Worm (Caenorhabditis elegans) whole organism, L1 larva: Measurements from ENCODE around the gene col-152.

Experiments
- C16A3.4 ChIP-seq: fragments of 150-350 bp; optimal IDR thresholded peaks from 2 replicates; lab custom pipeline; 2014; ENCODE audit warnings: missing biosample characterization, missing genetic modification characterization
- C34B4.2 ChIP-seq: sonication (generic microtip); optimal IDR thresholded peaks from 2 replicates; lab custom pipeline; 2017; ENCODE audit warnings: mild to moderate bottlenecking, missing genetic modification characterization, missing compliant biosample characterization
- F16B12.6 ChIP-seq: fragments of 150-350 bp; optimal IDR thresholded peaks from 2 replicates; lab custom pipeline; 2014; ENCODE audit warnings: missing biosample characterization, missing genetic modification characterization
- alr-1 ChIP-seq: fragments of 200-800 bp; sonication (Bioruptor generic); optimal IDR thresholded peaks from 2 replicates; lab custom pipeline; 2018; ENCODE audit warnings: borderline replicate concordance, mild to moderate bottlenecking, missing genetic modification characterization, missing compliant biosample characterization
- ama-1 ChIP-seq: fragments of 150-350 bp; optimal IDR thresholded peaks from 2 replicates; lab custom pipeline; 2014
- blmp-1 ChIP-seq: fragments of 150-350 bp; optimal IDR thresholded peaks from 2 replicates; lab custom pipeline; 2014; ENCODE audit warnings: missing biosample characterization, missing genetic modification characterization
- ceh-8 ChIP-seq: fragments of 200-800 bp; sonication (Bioruptor generic); optimal IDR thresholded peaks from 2 replicates; lab custom pipeline; 2018; ENCODE audit warnings: mild to moderate bottlenecking, missing genetic modification characterization, moderate library complexity, missing compliant biosample characterization
- ceh-82 ChIP-seq, 3 experiments: fragments of 150-350 bp in 1 of 3; sonication (generic microtip) in 2 of 3; optimal IDR thresholded peaks; 2 replicates each; lab custom pipeline; 2014 to 2017; ENCODE audit warnings: missing biosample characterization in 3 of 3, missing genetic modification characterization in 3 of 3
- ceh-90 ChIP-seq: sonication (generic microtip); optimal IDR thresholded peaks from 2 replicates; lab custom pipeline; 2016; ENCODE audit warnings: missing genetic modification characterization, missing compliant biosample characterization
- dsc-1 ChIP-seq: sonication (generic microtip); optimal IDR thresholded peaks from 2 replicates; lab custom pipeline; 2016; ENCODE audit warnings: mild to moderate bottlenecking, missing genetic modification characterization, missing compliant biosample characterization
- egl-27 ChIP-seq, 2 experiments: fragments of 150-350 bp in 1 of 2; sonication (generic microtip); optimal IDR thresholded peaks; 3 replicates each; lab custom pipeline; 2017 to 2018; ENCODE audit warnings: missing biosample characterization in 2 of 2, missing genetic modification characterization in 2 of 2, missing genetic modification reagents in 2 of 2
- elt-2 ChIP-seq: sonication (generic microtip); optimal IDR thresholded peaks from 2 replicates; lab custom pipeline; 2016; ENCODE audit warnings: missing genetic modification characterization, mild to moderate bottlenecking, inconsistent platforms, missing compliant biosample characterization, missing genetic modification reagents
- ets-5 ChIP-seq: fragments of 200-800 bp; sonication (Bioruptor generic); IDR thresholded peaks from 2 replicates; pipeline ENCODE4 v1.3.6; 2022; ENCODE audit warnings: missing genetic modification characterization, missing compliant biosample characterization
- fkh-8 ChIP-seq: sonication (generic microtip); optimal IDR thresholded peaks from 2 replicates; lab custom pipeline; 2016; ENCODE audit warnings: mild to moderate bottlenecking, missing genetic modification characterization, missing compliant biosample characterization
- fos-1 ChIP-seq: fragments of 150-350 bp; optimal IDR thresholded peaks from 2 replicates; lab custom pipeline; 2014; ENCODE audit warnings: missing biosample characterization, missing genetic modification characterization
- grh-1 ChIP-seq: fragments of 200-800 bp; sonication (Bioruptor generic); IDR thresholded peaks from 2 replicates; pipeline ENCODE4 v1.3.6; 2022; ENCODE audit warnings: missing genetic modification reagents, missing genetic modification characterization, missing compliant biosample characterization
- hlh-17 ChIP-seq: fragments of 200-800 bp; sonication (Bioruptor generic); optimal IDR thresholded peaks from 2 replicates; lab custom pipeline; 2018; ENCODE audit warnings: missing genetic modification characterization, mild to moderate bottlenecking, missing compliant biosample characterization, moderate library complexity, borderline replicate concordance
- hlh-4 ChIP-seq: sonication (generic microtip); optimal IDR thresholded peaks from 2 replicates; lab custom pipeline; 2016; ENCODE audit warnings: mild to moderate bottlenecking, missing genetic modification characterization, missing compliant biosample characterization
- hpl-2 ChIP-seq: fragments of 150-350 bp; optimal IDR thresholded peaks from 2 replicates; lab custom pipeline; 2014; ENCODE audit warnings: missing biosample characterization, missing genetic modification reagents, missing genetic modification characterization
- irx-1 ChIP-seq: sonication (generic microtip); optimal IDR thresholded peaks from 2 replicates; lab custom pipeline; 2016; ENCODE audit warnings: missing genetic modification characterization, missing compliant biosample characterization
- jun-1 ChIP-seq: fragments of 150-350 bp; optimal IDR thresholded peaks from 2 replicates; lab custom pipeline; 2014; ENCODE audit warnings: missing biosample characterization, missing genetic modification reagents, missing genetic modification characterization
- lin-14 ChIP-seq: fragments of 200-800 bp; sonication (Bioruptor generic); optimal IDR thresholded peaks from 2 replicates; lab custom pipeline; 2018; ENCODE audit warnings: mild to moderate bottlenecking, missing genetic modification characterization, moderate library complexity, missing compliant biosample characterization
- mdl-1 ChIP-seq, 2 experiments: fragments of 150-350 bp; optimal IDR thresholded peaks; 2 replicates each; lab custom pipeline; 2014 to 2017; ENCODE audit warnings: missing biosample characterization in 2 of 2, missing genetic modification characterization in 2 of 2, inconsistent platforms in 1 of 2
- mef-2 ChIP-seq: fragments of 150-350 bp; optimal IDR thresholded peaks from 2 replicates; lab custom pipeline; 2014; ENCODE audit warnings: missing biosample characterization, missing genetic modification characterization
- mep-1 ChIP-seq: fragments of 150-350 bp; optimal IDR thresholded peaks from 2 replicates; lab custom pipeline; 2014; ENCODE audit warnings: missing biosample characterization, missing genetic modification characterization
- nhr-20 ChIP-seq: sonication (generic microtip); optimal IDR thresholded peaks from 2 replicates; lab custom pipeline; 2016; ENCODE audit warnings: mild to moderate bottlenecking, missing genetic modification characterization, missing compliant biosample characterization
- nhr-237 ChIP-seq: fragments of 150-350 bp; optimal IDR thresholded peaks from 2 replicates; lab custom pipeline; 2014; ENCODE audit warnings: missing biosample characterization, missing genetic modification characterization
- nhr-28 ChIP-seq: fragments of 150-350 bp; optimal IDR thresholded peaks from 2 replicates; lab custom pipeline; 2014; ENCODE audit warnings: missing biosample characterization, missing genetic modification characterization
- nhr-47 ChIP-seq: sonication (generic microtip); optimal IDR thresholded peaks from 2 replicates; lab custom pipeline; 2016; ENCODE audit warnings: mild to moderate bottlenecking, missing genetic modification characterization, moderate library complexity, missing compliant biosample characterization
- nhr-71 ChIP-seq: sonication (generic microtip); optimal IDR thresholded peaks from 2 replicates; lab custom pipeline; 2016; ENCODE audit warnings: mild to moderate bottlenecking, missing genetic modification characterization, moderate library complexity, missing compliant biosample characterization
- nhr-76 ChIP-seq: sonication (generic microtip); optimal IDR thresholded peaks from 2 replicates; lab custom pipeline; 2017; ENCODE audit warnings: missing biosample characterization, missing genetic modification characterization
- nhr-77 ChIP-seq: fragments of 150-350 bp; optimal IDR thresholded peaks from 2 replicates; lab custom pipeline; 2014; ENCODE audit warnings: missing biosample characterization, missing genetic modification characterization
- nhr-84 ChIP-seq: sonication (generic microtip); optimal IDR thresholded peaks from 2 replicates; lab custom pipeline; 2017; ENCODE audit warnings: missing biosample characterization, missing genetic modification characterization
- pag-3 ChIP-seq: sonication (generic microtip); optimal IDR thresholded peaks from 2 replicates; lab custom pipeline; 2017; ENCODE audit warnings: missing genetic modification characterization, mild to moderate bottlenecking, missing compliant biosample characterization, antibody characterized with exemption, borderline replicate concordance; ENCODE audit not compliant: insufficient read depth
- pqm-1 ChIP-seq: sonication (generic microtip); optimal IDR thresholded peaks from 3 replicates; lab custom pipeline; 2017; ENCODE audit warnings: missing biosample characterization, missing genetic modification characterization
- rnt-1 ChIP-seq: sonication (generic microtip); optimal IDR thresholded peaks from 2 replicates; lab custom pipeline; 2016; ENCODE audit warnings: mild to moderate bottlenecking, missing genetic modification characterization, moderate library complexity, missing compliant biosample characterization
- snpc-4 ChIP-seq: fragments of 150-350 bp; optimal IDR thresholded peaks from 2 replicates; lab custom pipeline; 2014; ENCODE audit warnings: missing biosample characterization, missing genetic modification characterization
- swsn-7 ChIP-seq: sonication (generic microtip); optimal IDR thresholded peaks from 2 replicates; lab custom pipeline; 2016; ENCODE audit warnings: missing genetic modification characterization, missing compliant biosample characterization
- unc-30 ChIP-seq: sonication (generic microtip); optimal IDR thresholded peaks from 2 replicates; lab custom pipeline; 2017; ENCODE audit warnings: missing biosample characterization, missing genetic modification characterization
- unc-62 ChIP-seq: fragments of 150-350 bp; optimal IDR thresholded peaks from 2 replicates; lab custom pipeline; 2014; ENCODE audit warnings: missing biosample characterization, missing genetic modification reagents, missing genetic modification characterization
- ztf-11 ChIP-seq, 2 experiments: sonication (generic microtip); optimal IDR thresholded peaks; 2 replicates each; lab custom pipeline; 2016 to 2017; ENCODE audit warnings: missing genetic modification characterization in 2 of 2, missing biosample characterization in 1 of 2, missing compliant biosample characterization in 1 of 2
- ztf-4 ChIP-seq: fragments of 150-350 bp; optimal IDR thresholded peaks from 2 replicates; lab custom pipeline; 2014; ENCODE audit warnings: missing biosample characterization, missing genetic modification characterization

The col-152 gene

DNA sequence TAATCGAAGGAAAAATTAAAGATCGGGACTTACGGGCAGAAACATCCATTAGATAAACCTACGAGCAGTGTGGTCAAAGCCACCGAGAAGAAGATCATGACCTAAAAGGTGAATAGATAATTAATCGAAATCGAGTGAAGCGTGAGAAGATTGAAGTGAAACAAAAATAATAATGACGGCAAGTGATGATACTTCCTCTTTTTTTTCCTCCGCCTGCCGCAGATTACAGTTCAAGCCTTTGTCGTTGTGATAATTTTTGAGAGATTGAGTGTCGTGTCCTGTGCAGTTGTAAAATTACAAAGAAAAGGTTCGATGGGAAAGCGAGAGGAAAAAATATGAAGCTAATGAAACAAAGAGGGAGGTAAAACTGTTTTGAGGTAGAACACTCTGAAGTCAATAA lies 31.8 kb downstream of the col-152 start, which contains the start of gene T21C9.9:
Gene T21C9.9, minus strand, starts transcription at position 101 of the 400 bp plus-strand sequence.
- TF ChIP-seq nhr-237 (tag; lab: Kevin White, UChicago) (no peak), hlh-17 (no peak), grh-1 (no peak), hpl-2 (GFP tag; lab: Kevin White, UChicago) (no peak), nhr-28 (tag; lab: Kevin White, UChicago) (no peak), C34B4.2 (tag; lab: Kevin White, UChicago) (no peak), ztf-11 (tag; optimal IDR thresholded peaks at IDR 0.05; lab: Kevin White, UChicago) (no peak), nhr-71 (tag; lab: Kevin White, UChicago) (no peak), nhr-47 (tag; lab: Kevin White, UChicago) (no peak), elt-2 (tag; lab: Kevin White, UChicago) (no peak), nhr-76 (tag; lab: Kevin White, UChicago) (no peak), ets-5 (GFP tag; lab: Robert Waterston, UW) (no peak), egl-27 (tag; optimal IDR thresholded peaks at IDR 0.05; lab: Kevin White, UChicago) (no peak), fkh-8 (tag; lab: Kevin White, UChicago) (no peak), ceh-8 (GFP tag; lab: Kevin White, UChicago) (no peak), mdl-1 (tag; optimal IDR thresholded peaks at IDR 0.05; lab: Kevin White, UChicago) (no peak), C16A3.4 (tag; lab: Kevin White, UChicago) (no peak), F16B12.6 (tag; lab: Kevin White, UChicago) (no peak), swsn-7 (no peak)

DNA sequence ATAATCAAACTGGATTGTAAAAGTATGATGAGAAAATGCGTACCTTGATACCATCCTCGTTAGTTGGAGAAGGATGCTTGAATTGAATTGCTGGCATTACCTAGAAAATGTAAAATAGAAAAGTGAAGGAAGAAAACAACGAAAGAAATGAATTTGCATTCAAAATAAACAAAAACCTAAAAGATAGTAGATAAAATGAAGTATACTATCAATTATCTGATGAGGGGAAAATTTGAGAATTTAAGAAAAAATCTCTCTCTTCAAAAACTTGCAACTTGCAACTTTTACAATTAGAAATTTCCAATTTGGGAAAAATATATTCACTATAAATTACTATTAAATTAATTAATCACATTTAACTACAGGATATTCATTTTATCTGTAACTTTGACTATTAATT lies 34.1 kb downstream of the col-152 start, which contains the start of gene T21C9.11:
Gene T21C9.11, minus strand, starts transcription at position 101 of the 400 bp plus-strand sequence.
- TF ChIP-seq unc-30 (tag; lab: Kevin White, UChicago) (no peak), nhr-77 (no peak), alr-1 (tag; lab: Kevin White, UChicago) (no peak), ztf-4 (tag; lab: Kevin White, UChicago) (no peak), elt-2 (tag; lab: Kevin White, UChicago) (no peak), pag-3 (no peak), nhr-84 (no peak), nhr-20 (tag; lab: Kevin White, UChicago) (no peak), dsc-1 (tag; lab: Kevin White, UChicago) (no peak), pqm-1 (tag; lab: Kevin White, UChicago) (no peak), hlh-4 (tag; lab: Kevin White, UChicago) (no peak), ama-1 (lab: Kevin White, UChicago) (no peak), ceh-82 (tag; optimal IDR thresholded peaks at IDR 0.05; lab: Kevin White, UChicago) (no peak), mep-1 (no peak), rnt-1 (no peak), jun-1 (no peak), mef-2 (no peak), ceh-90 (tag; lab: Kevin White, UChicago) (no peak), fos-1 (tag; lab: Kevin White, UChicago) (no peak), unc-62 (no peak)

ce11 chrV:10597234-10597633 lies 36.5 kb downstream of the col-152 start, which contains the start of gene T21C9.13:
Gene T21C9.13, plus strand, starts transcription at chrV:10597266.
- TF ChIP-seq lin-14 (GFP tag; lab: Kevin White, UChicago) (no peak), swsn-7 (no peak), nhr-76 (tag; lab: Kevin White, UChicago) (no peak), irx-1 (tag; lab: Kevin White, UChicago) (no peak), blmp-1 (tag; lab: Kevin White, UChicago) (no peak), ceh-8 (GFP tag; lab: Kevin White, UChicago) (no peak), nhr-237 (tag; lab: Kevin White, UChicago) (no peak), snpc-4 (tag; lab: Kevin White, UChicago) (no peak)
